Fruit fly (Drosophila melanogaster): ENCODE measurements around the gene Cmpk.

Gene Cmpk

dm6 chr3R:26041417-26042101 is 13.7 kb downstream of the Cmpk start, which contains the start of gene gro (continued):
- TF ChIP-seq CG4617 (GFP tag; optimal IDR thresholded peaks at IDR 0.05; ENCODE audit: borderline replicate concordance): peak; percentile 86
- peak; percentile 79 for TF ChIP-seq pho (GFP tag; optimal IDR thresholded peaks at IDR 0.05)
- TF ChIP-seq CG12155 (GFP tag; optimal IDR thresholded peaks at IDR 0.05): peak; percentile 99
- peak; percentile 78 for TF ChIP-seq Hsf (GFP tag; optimal IDR thresholded peaks at IDR 0.05)
- no peak for TF ChIP-seq nau (GFP tag; optimal IDR thresholded peaks at IDR 0.05)
- no peak for TF ChIP-seq sim (GFP tag; IDR thresholded peaks at IDR 0.05)
- no peak for TF ChIP-seq hkb (optimal IDR thresholded peaks at IDR 0.05)
- peak; percentile 75 for TF ChIP-seq hkb (GFP tag; IDR thresholded peaks at IDR 0.05)
- TF ChIP-seq CG33213 (GFP tag; optimal IDR thresholded peaks at IDR 0.05): peak; percentile 77
- peak; percentile 66 for TF ChIP-seq Dad (GFP tag; optimal IDR thresholded peaks at IDR 0.05)
- TF ChIP-seq Bteb2 (GFP tag; optimal IDR thresholded peaks at IDR 0.05): peak; percentile 68
- TF ChIP-seq Gsc (GFP tag; IDR thresholded peaks at IDR 0.05): no peak
- TF ChIP-seq pum (GFP tag; optimal IDR thresholded peaks at IDR 0.05): peak; percentile 61
- TF ChIP-seq nmo (GFP tag; optimal IDR thresholded peaks at IDR 0.05): peak; percentile 74
- peak; percentile 59 for TF ChIP-seq ind (GFP tag; optimal IDR thresholded peaks at IDR 0.05)
- peak; percentile 39 for TF ChIP-seq CG7556 (GFP tag; optimal IDR thresholded peaks at IDR 0.05)
- TF ChIP-seq prd (optimal IDR thresholded peaks at IDR 0.05): no peak
- peak; percentile 66; the same call in 2 of the 3 replicates for TF ChIP-seq prd (GFP tag; IDR thresholded peaks at IDR 0.05)
- TF ChIP-seq sima (GFP tag; optimal IDR thresholded peaks at IDR 0.05): no peak
- TF ChIP-seq Hand (GFP tag; optimal IDR thresholded peaks at IDR 0.05): peak; percentile 26
- peak; percentile 63 for TF ChIP-seq Ssrp (tag; optimal IDR thresholded peaks at IDR 0.05)
- peak; percentile 80 for TF ChIP-seq CG14860 (GFP tag; IDR thresholded peaks at IDR 0.05; ENCODE audit: partially characterized antibody)
- peak; percentile 63 for TF ChIP-seq CG9215 (GFP tag; IDR thresholded peaks at IDR 0.05)
- peak; percentile 27 for TF ChIP-seq grn (GFP tag; optimal IDR thresholded peaks at IDR 0.05)
- peak; percentile 49 for TF ChIP-seq Fer1 (GFP tag; optimal IDR thresholded peaks at IDR 0.05)
- TF ChIP-seq Nf-YC (tag; optimal IDR thresholded peaks at IDR 0.05): peak; percentile 31
- no peak for TF ChIP-seq tll (GFP tag; optimal IDR thresholded peaks at IDR 0.05)
- TF ChIP-seq repo (GFP tag; optimal IDR thresholded peaks at IDR 0.05): peak; percentile 48
- peak; percentile 89 for TF ChIP-seq CG9932 (GFP tag; IDR thresholded peaks at IDR 0.05)
- TF ChIP-seq CG6813 (GFP tag; optimal IDR thresholded peaks at IDR 0.05): no peak
- 0 out of 3 replicates have a peak, but pooled peaks have one; percentile 44 for TF ChIP-seq ase (GFP tag; IDR thresholded peaks at IDR 0.05)
- TF ChIP-seq sens-2 (GFP tag; IDR thresholded peaks at IDR 0.05): 0 out of 2 replicates have a peak, but pooled peaks have one; percentile 6
- TF ChIP-seq MTF-1 (GFP tag; optimal IDR thresholded peaks at IDR 0.05; ENCODE audit: borderline replicate concordance): peak; percentile 30
- peak; percentile 15 for TF ChIP-seq CG12299 (tag; optimal IDR thresholded peaks at IDR 0.05)
- TF ChIP-seq shn (GFP tag; optimal IDR thresholded peaks at IDR 0.05): peak; percentile 64
- peak; percentile 56 for TF ChIP-seq CG3281 (GFP tag; optimal IDR thresholded peaks at IDR 0.05)
- TF ChIP-seq chn (GFP tag; optimal IDR thresholded peaks at IDR 0.05): peak; percentile 78
- TF ChIP-seq mld (GFP tag; IDR thresholded peaks at IDR 0.05; ENCODE audit: partially characterized antibody): peak; percentile 68
- TF ChIP-seq az2 (GFP tag; optimal IDR thresholded peaks at IDR 0.05): peak; percentile 43
- no peak for TF ChIP-seq org-1 (GFP tag; optimal IDR thresholded peaks at IDR 0.05)
- peak; percentile 55; the same call in 3 of the 4 replicates for TF ChIP-seq Gug (GFP tag; IDR thresholded peaks at IDR 0.05)
- peak; percentile 78 for TF ChIP-seq CG12769 (tag; optimal IDR thresholded peaks at IDR 0.05)
- peak; percentile 81 for TF ChIP-seq Xbp1 (GFP tag; optimal IDR thresholded peaks at IDR 0.05)
- no peak for TF ChIP-seq CG15073 (GFP tag; optimal IDR thresholded peaks at IDR 0.05)
- peak; percentile 69 for TF ChIP-seq Atf6 (GFP tag; IDR thresholded peaks at IDR 0.05)
- TF ChIP-seq jing (GFP tag; optimal IDR thresholded peaks at IDR 0.05): no peak
- TF ChIP-seq CG9817 (tag; optimal IDR thresholded peaks at IDR 0.05): peak; percentile 75
- peak; percentile 75 for TF ChIP-seq tin (GFP tag; optimal IDR thresholded peaks at IDR 0.05)
- peak; percentile 68 for TF ChIP-seq CG10462 (GFP tag; optimal IDR thresholded peaks at IDR 0.05)
- TF ChIP-seq CG12236 (GFP tag; optimal IDR thresholded peaks at IDR 0.05): peak; percentile 44

Measured in whole organism, embryonic.